Worm (Caenorhabditis elegans) whole organism, mixed stage, embryonic: ENCODE measurements around the gene idpp-12.

Source experiments
- M03D4.4 ChIP-seq: sonication (generic microtip); optimal IDR thresholded peaks from 2 replicates; lab custom pipeline; 2017; ENCODE audit warnings: mild to moderate bottlenecking, missing genetic modification characterization, missing compliant biosample characterization
- bed-3 ChIP-seq: fragments of 200-800 bp; sonication (Bioruptor generic); optimal IDR thresholded peaks from 3 replicates; lab custom pipeline; 2018; ENCODE audit warnings: mild to moderate bottlenecking, missing genetic modification characterization, moderate library complexity, missing compliant biosample characterization
- blmp-1 ChIP-seq: fragments of 150-350 bp; optimal IDR thresholded peaks from 2 replicates; lab custom pipeline; 2014; ENCODE audit warnings: missing biosample characterization, missing genetic modification characterization
- ceh-39 ChIP-seq: fragments of 150-350 bp; optimal IDR thresholded peaks from 2 replicates; lab custom pipeline; 2014; ENCODE audit warnings: missing biosample characterization, missing genetic modification characterization
- ceh-43 ChIP-seq: fragments of 200-800 bp; sonication (Bioruptor generic); optimal IDR thresholded peaks from 2 replicates; lab custom pipeline; 2018; ENCODE audit warnings: mild to moderate bottlenecking, missing genetic modification characterization, moderate library complexity, missing compliant biosample characterization
- ceh-83 ChIP-seq: fragments of 200-800 bp; sonication (Bioruptor generic); optimal IDR thresholded peaks from 2 replicates; lab custom pipeline; 2018; ENCODE audit warnings: mild to moderate bottlenecking, missing genetic modification characterization, missing compliant biosample characterization
- ces-1 ChIP-seq: fragments of 150-350 bp; optimal IDR thresholded peaks from 2 replicates; lab custom pipeline; 2014; ENCODE audit warnings: missing biosample characterization, missing genetic modification reagents, missing genetic modification characterization
- cnd-1 ChIP-seq: fragments of 200-800 bp; sonication (Bioruptor generic); optimal IDR thresholded peaks from 2 replicates; lab custom pipeline; 2018; ENCODE audit warnings: mild to moderate bottlenecking, missing genetic modification characterization, missing compliant biosample characterization
- drap-1 ChIP-seq: fragments of 200-800 bp; sonication (Bioruptor generic); optimal IDR thresholded peaks from 3 replicates; lab custom pipeline; 2018; ENCODE audit warnings: mild to moderate bottlenecking, missing genetic modification characterization, missing compliant biosample characterization
- elt-1 ChIP-seq: sonication (generic microtip); optimal IDR thresholded peaks from 2 replicates; lab custom pipeline; 2017; ENCODE audit warnings: missing genetic modification characterization, mild to moderate bottlenecking, missing compliant biosample characterization, antibody characterized with exemption, moderate library complexity, borderline replicate concordance; ENCODE audit not compliant: insufficient read depth
- elt-3 ChIP-seq: fragments of 150-350 bp; optimal IDR thresholded peaks from 2 replicates; lab custom pipeline; 2014; ENCODE audit warnings: missing biosample characterization, missing genetic modification characterization
- flh-1 ChIP-seq: fragments of 200-800 bp; sonication (Bioruptor generic); optimal IDR thresholded peaks from 2 replicates; lab custom pipeline; 2018; ENCODE audit warnings: mild to moderate bottlenecking, missing genetic modification characterization, moderate library complexity, missing compliant biosample characterization
- ham-2 ChIP-seq: fragments of 200-800 bp; sonication (Bioruptor generic); optimal IDR thresholded peaks from 2 replicates; lab custom pipeline; 2018; ENCODE audit warnings: mild to moderate bottlenecking, missing genetic modification characterization, missing compliant biosample characterization
- hlh-1 ChIP-seq: fragments of 150-350 bp; optimal IDR thresholded peaks from 2 replicates; lab custom pipeline; 2014; ENCODE audit warnings: missing biosample characterization, missing genetic modification reagents, missing genetic modification characterization
- lin-13 ChIP-seq: fragments of 150-350 bp; optimal IDR thresholded peaks from 2 replicates; lab custom pipeline; 2014; ENCODE audit warnings: missing biosample characterization, missing genetic modification characterization
- lin-32 ChIP-seq: fragments of 200-800 bp; sonication (Bioruptor generic); optimal IDR thresholded peaks from 2 replicates; lab custom pipeline; 2018; ENCODE audit warnings: mild to moderate bottlenecking, missing genetic modification characterization, missing compliant biosample characterization
- lsy-2 ChIP-seq: fragments of 150-350 bp; optimal IDR thresholded peaks from 2 replicates; lab custom pipeline; 2014; ENCODE audit warnings: missing biosample characterization, missing genetic modification characterization
- mab-5 ChIP-seq: fragments of 150-350 bp; optimal IDR thresholded peaks from 2 replicates; lab custom pipeline; 2014; ENCODE audit warnings: missing biosample characterization, missing genetic modification characterization
- mep-1 ChIP-seq: fragments of 150-350 bp; optimal IDR thresholded peaks from 2 replicates; lab custom pipeline; 2017; ENCODE audit warnings: missing biosample characterization, missing genetic modification reagents, missing genetic modification characterization, inconsistent platforms
- mls-2 ChIP-seq: sonication (generic microtip); optimal IDR thresholded peaks from 2 replicates; lab custom pipeline; 2016; ENCODE audit warnings: mild to moderate bottlenecking, missing genetic modification characterization, moderate library complexity, missing compliant biosample characterization
- nhr-12 ChIP-seq: fragments of 150-350 bp; optimal IDR thresholded peaks from 2 replicates; lab custom pipeline; 2014; ENCODE audit warnings: missing biosample characterization, missing genetic modification characterization
- nhr-2 ChIP-seq: fragments of 150-350 bp; optimal IDR thresholded peaks from 2 replicates; lab custom pipeline; 2014; ENCODE audit warnings: missing biosample characterization, missing genetic modification characterization
- nhr-237 ChIP-seq: fragments of 150-350 bp; optimal IDR thresholded peaks from 2 replicates; lab custom pipeline; 2014; ENCODE audit warnings: missing biosample characterization, missing genetic modification characterization
- nhr-28 ChIP-seq: fragments of 150-350 bp; optimal IDR thresholded peaks from 2 replicates; lab custom pipeline; 2014; ENCODE audit warnings: missing biosample characterization, missing genetic modification characterization
- nhr-76 ChIP-seq: sonication (generic microtip); optimal IDR thresholded peaks from 2 replicates; lab custom pipeline; 2017; ENCODE audit warnings: missing biosample characterization, missing genetic modification characterization
- pha-4 ChIP-seq: fragments of 150-350 bp; optimal IDR thresholded peaks from 2 replicates; lab custom pipeline; 2018; ENCODE audit warnings: missing biosample characterization, missing genetic modification reagents, missing genetic modification characterization
- sem-2 ChIP-seq: fragments of 200-800 bp; sonication (Bioruptor generic); optimal IDR thresholded peaks from 2 replicates; lab custom pipeline; 2018; ENCODE audit warnings: mild to moderate bottlenecking, missing genetic modification characterization, missing compliant biosample characterization
- snpc-4 ChIP-seq: fragments of 150-350 bp; optimal IDR thresholded peaks from 2 replicates; lab custom pipeline; 2014; ENCODE audit warnings: missing biosample characterization, missing genetic modification characterization
- sptf-1 ChIP-seq: sonication (generic microtip); optimal IDR thresholded peaks from 2 replicates; lab custom pipeline; 2017; ENCODE audit warnings: mild to moderate bottlenecking, missing genetic modification characterization, moderate library complexity, missing compliant biosample characterization
- tbx-8 ChIP-seq: fragments of 200-800 bp; sonication (Bioruptor generic); optimal IDR thresholded peaks from 2 replicates; lab custom pipeline; 2018; ENCODE audit warnings: mild to moderate bottlenecking, missing genetic modification characterization, moderate library complexity, missing compliant biosample characterization
- unc-120 ChIP-seq: sonication (generic microtip); optimal IDR thresholded peaks from 2 replicates; lab custom pipeline; 2017; ENCODE audit warnings: missing genetic modification characterization, missing compliant biosample characterization; ENCODE audit not compliant: poor library complexity, severe bottlenecking
- unc-39 ChIP-seq: fragments of 150-350 bp; optimal IDR thresholded peaks from 2 replicates; lab custom pipeline; 2014; ENCODE audit warnings: missing biosample characterization, missing genetic modification characterization
- unc-62 ChIP-seq: fragments of 150-350 bp; optimal IDR thresholded peaks from 2 replicates; lab custom pipeline; 2014; ENCODE audit warnings: missing biosample characterization, missing genetic modification reagents, missing genetic modification characterization
- zip-8 ChIP-seq: fragments of 150-350 bp; optimal IDR thresholded peaks from 2 replicates; lab custom pipeline; 2014; ENCODE audit warnings: missing biosample characterization, missing genetic modification characterization
- ztf-11 ChIP-seq: fragments of 150-350 bp; optimal IDR thresholded peaks from 2 replicates; lab custom pipeline; 2014; ENCODE audit warnings: missing biosample characterization, missing genetic modification characterization

Gene idpp-12

ce11 chrIV:3305575-3305974 is 1.8 kb downstream of the idpp-12 start, which contains the start of gene W08E12.2:
W08E12.2 (plus strand) TSS chrIV:3305875.
- TF ChIP-seq mep-1 (tag; lab: Kevin White, UChicago) (no peak), lsy-2 (no peak), pha-4 (tag; lab: Kevin White, UChicago) (no peak), cnd-1 (no peak), nhr-237 (tag; lab: Kevin White, UChicago) (no peak)

DNA sequence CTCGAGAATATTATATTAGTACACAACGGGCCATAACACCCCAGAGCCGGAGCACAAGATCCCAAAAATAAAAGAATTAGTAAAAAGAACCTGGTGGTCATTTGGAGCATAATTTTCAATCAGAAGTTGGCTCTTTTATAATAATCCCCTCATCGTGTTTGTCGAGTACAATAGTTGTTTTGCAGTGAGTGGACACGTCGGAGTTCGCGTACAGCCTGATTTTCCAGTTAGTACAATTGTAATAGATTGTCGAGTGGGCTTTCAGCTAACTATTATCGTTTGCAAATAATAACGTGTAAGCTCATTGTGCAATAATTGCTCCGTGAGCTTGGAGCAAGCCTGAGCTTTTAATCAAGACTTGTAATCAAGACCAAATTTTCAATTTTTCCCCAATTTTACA is 3.7 kb downstream of the idpp-12 start, which contains the start of gene W08E12.9:
Gene W08E12.9 (minus strand): TSS at position 101 of the 400 bp plus-strand sequence.
- TF ChIP-seq ceh-43 (GFP tag; lab: Kevin White, UChicago) (no peak), nhr-76 (no peak), ham-2 (GFP tag; lab: Kevin White, UChicago) (no peak), unc-39 (tag; lab: Kevin White, UChicago) (no peak), drap-1 (GFP tag; lab: Kevin White, UChicago) (no peak), pha-4 (tag; lab: Kevin White, UChicago) (no peak), nhr-28 (tag; lab: Kevin White, UChicago) (no peak), mep-1 (tag; lab: Kevin White, UChicago) (no peak), elt-3 (tag; lab: Kevin White, UChicago) (no peak), tbx-8 (GFP tag; lab: Kevin White, UChicago) (no peak), hlh-1 (tag; lab: Kevin White, UChicago) (no peak), M03D4.4 (tag; lab: Kevin White, UChicago) (no peak), nhr-237 (tag; lab: Kevin White, UChicago) (no peak), sptf-1 (no peak), lin-32 (no peak), ceh-83 (no peak), mab-5 (no peak)

DNA sequence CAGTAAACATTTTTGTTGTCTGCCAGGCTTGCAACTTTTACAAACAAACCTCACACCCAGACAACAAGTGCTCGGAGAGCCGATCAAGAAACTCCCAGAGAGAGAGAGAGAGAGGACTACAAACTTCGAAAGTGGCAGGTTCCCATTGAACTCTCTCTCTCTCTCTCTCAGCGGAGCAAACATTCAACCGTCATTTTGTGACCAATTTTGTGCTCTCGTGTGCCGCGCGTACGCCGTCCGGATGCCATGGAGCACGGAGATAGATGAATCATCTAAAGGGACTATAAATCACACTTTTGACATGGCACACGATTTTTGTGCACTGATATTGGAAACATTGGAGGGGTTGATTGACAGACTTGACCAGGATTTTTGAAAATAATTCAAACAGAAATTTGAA is 5.1 kb downstream of the idpp-12 start:
- no peak for TF ChIP-seq ztf-11 (tag; lab: Kevin White, UChicago)
- TF ChIP-seq tbx-8 (GFP tag; lab: Kevin White, UChicago) = no peak
- no peak for TF ChIP-seq pha-4 (tag; lab: Kevin White, UChicago)
- TF ChIP-seq ham-2 (GFP tag; lab: Kevin White, UChicago) = no peak
- TF ChIP-seq drap-1 (GFP tag; lab: Kevin White, UChicago) = no peak
- no peak for TF ChIP-seq ceh-43 (GFP tag; lab: Kevin White, UChicago)
- TF ChIP-seq elt-3 (tag; lab: Kevin White, UChicago) = no peak
- no peak for TF ChIP-seq sptf-1
- TF ChIP-seq nhr-12 (tag; lab: Kevin White, UChicago) = no peak
- no peak for TF ChIP-seq mep-1 (tag; lab: Kevin White, UChicago)
- TF ChIP-seq ceh-83 = no peak

- TF ChIP-seq unc-62 (GFP tag; lab: Kevin White, UChicago) (no peak), ztf-11 (tag; lab: Kevin White, UChicago) (no peak), cnd-1 (no peak), nhr-76 (no peak), ceh-43 (GFP tag; lab: Kevin White, UChicago) (no peak), lin-13 (tag; lab: Kevin White, UChicago) (no peak), unc-39 (tag; lab: Kevin White, UChicago) (no peak), ham-2 (GFP tag; lab: Kevin White, UChicago) (no peak), sem-2 (GFP tag; lab: Kevin White, UChicago) (no peak), nhr-28 (tag; lab: Kevin White, UChicago) (no peak), ceh-39 (tag; lab: Kevin White, UChicago) (no peak), zip-8 (tag; lab: Kevin White, UChicago) (no peak), ceh-83 (no peak), bed-3 (GFP tag; lab: Kevin White, UChicago) (no peak), nhr-2 (tag; lab: Kevin White, UChicago) (no peak), lsy-2 (no peak), elt-1 (tag; lab: Kevin White, UChicago) (no peak), blmp-1 (tag; lab: Kevin White, UChicago) (no peak), unc-120 (tag; lab: Kevin White, UChicago) (no peak)
Observed at ce11 chrIV:3310662-3311219, 7.0 kb downstream of the idpp-12 start.

DNA sequence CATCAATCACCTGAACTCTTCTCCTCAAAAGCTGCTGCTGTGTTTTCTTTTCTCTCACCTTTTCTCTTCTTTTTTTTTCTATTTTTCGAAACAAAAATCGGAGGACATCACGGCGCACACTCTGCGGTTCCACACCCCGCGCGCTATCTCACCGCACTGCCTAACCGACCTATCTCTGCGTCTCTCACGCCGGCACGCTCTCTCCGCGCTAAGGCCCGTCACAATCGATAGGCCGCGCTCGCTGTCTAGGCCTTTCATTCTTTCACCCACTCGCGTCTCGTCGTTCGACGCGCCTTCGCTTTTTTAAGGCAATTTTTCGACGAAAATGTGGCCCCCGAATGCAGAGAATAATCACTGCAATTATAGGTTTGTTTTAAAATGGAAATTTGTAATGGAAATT is 7.5 kb downstream of the idpp-12 start, which contains the start of gene zip-11:
Gene zip-11 (plus strand): TSS at position 34 of the 400 bp plus-strand sequence.
- TF ChIP-seq nhr-237 (tag; lab: Kevin White, UChicago) (peak; percentile 24), mab-5 (no peak), mep-1 (tag; lab: Kevin White, UChicago) (peak; percentile 24), lin-32 (no peak), unc-120 (tag; lab: Kevin White, UChicago) (peak; percentile 62), flh-1 (no peak), ham-2 (GFP tag; lab: Kevin White, UChicago) (no peak), nhr-2 (tag; lab: Kevin White, UChicago) (no peak), M03D4.4 (tag; lab: Kevin White, UChicago) (no peak), nhr-28 (tag; lab: Kevin White, UChicago) (no peak), unc-62 (GFP tag; lab: Kevin White, UChicago) (peak; percentile 34), pha-4 (tag; lab: Kevin White, UChicago) (peak; percentile 60), ceh-43 (GFP tag; lab: Kevin White, UChicago) (no peak), cnd-1 (no peak), nhr-76 (no peak), blmp-1 (tag; lab: Kevin White, UChicago) (no peak), lin-13 (tag; lab: Kevin White, UChicago) (no peak), ces-1 (GFP tag; lab: Kevin White, UChicago) (no peak), ztf-11 (tag; lab: Kevin White, UChicago) (no peak), elt-1 (tag; lab: Kevin White, UChicago) (no peak), zip-8 (tag; lab: Kevin White, UChicago) (no peak), sem-2 (GFP tag; lab: Kevin White, UChicago) (no peak), ceh-39 (tag; lab: Kevin White, UChicago) (peak; percentile 23), snpc-4 (tag; lab: Kevin White, UChicago) (no peak), bed-3 (GFP tag; lab: Kevin White, UChicago) (no peak), sptf-1 (no peak), mls-2 (no peak), nhr-12 (tag; lab: Kevin White, UChicago) (no peak), drap-1 (GFP tag; lab: Kevin White, UChicago) (no peak)
